Fruit fly (Drosophila melanogaster): Measurements from ENCODE around the gene CG5653.

CG5653 gene

DNA sequence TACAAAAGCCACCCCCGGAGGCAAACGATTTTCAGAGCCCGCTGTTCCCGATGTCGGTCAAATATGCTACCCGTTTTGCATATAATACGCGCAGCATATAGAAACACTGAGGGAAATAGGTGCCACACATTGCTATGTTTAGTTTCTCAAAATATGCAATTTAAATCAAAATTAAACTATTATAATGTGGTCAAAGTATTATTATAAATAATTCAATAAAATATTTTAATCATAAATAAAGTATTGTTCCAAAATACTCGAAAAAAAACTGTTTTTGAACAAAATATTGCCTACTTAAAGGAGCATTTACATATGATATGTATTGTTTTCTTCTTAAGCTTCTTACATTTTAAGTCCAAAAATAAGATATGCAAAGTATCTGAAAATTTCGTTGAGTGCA lies 15.2 kb downstream of the CG5653 start:
- TF ChIP-seq Oli (tag; optimal IDR thresholded peaks at IDR 0.05): peak; percentile 72
- no peak for TF ChIP-seq CG30431 (GFP tag; optimal IDR thresholded peaks at IDR 0.05)
- no peak for TF ChIP-seq Stat92E (GFP tag; optimal IDR thresholded peaks at IDR 0.05)
- no peak for TF ChIP-seq lov (optimal IDR thresholded peaks at IDR 0.05)
- no peak for TF ChIP-seq lov (GFP tag; IDR thresholded peaks at IDR 0.05)
- TF ChIP-seq sd (tag; optimal IDR thresholded peaks at IDR 0.05): peak; percentile 2
- TF ChIP-seq CG17568 (GFP tag; optimal IDR thresholded peaks at IDR 0.05): no peak
- no peak for TF ChIP-seq Camta (GFP tag; optimal IDR thresholded peaks at IDR 0.05)
- no peak for TF ChIP-seq ab (GFP tag; optimal IDR thresholded peaks at IDR 0.05)
- no peak for TF ChIP-seq CG7928 (GFP tag; optimal IDR thresholded peaks at IDR 0.05)
- TF ChIP-seq CG1233 (GFP tag; optimal IDR thresholded peaks at IDR 0.05): no peak
- no peak for TF ChIP-seq pzg (GFP tag; optimal IDR thresholded peaks at IDR 0.05)
- TF ChIP-seq CG7556 (GFP tag; optimal IDR thresholded peaks at IDR 0.05): peak; percentile 74
- peak; percentile 31 for TF ChIP-seq Xbp1 (GFP tag; optimal IDR thresholded peaks at IDR 0.05)
- TF ChIP-seq CG2712 (tag; optimal IDR thresholded peaks at IDR 0.05): peak; percentile 76
- no peak for TF ChIP-seq CG16779 (GFP tag; IDR thresholded peaks at IDR 0.05)
- TF ChIP-seq CG5953 (GFP tag; IDR thresholded peaks at IDR 0.05): no peak
- no peak for TF ChIP-seq CG31365 (tag; optimal IDR thresholded peaks at IDR 0.05)
- no peak for TF ChIP-seq wdn (GFP tag; IDR thresholded peaks at IDR 0.05)
- no peak for TF ChIP-seq Myb (GFP tag; optimal IDR thresholded peaks at IDR 0.05)
- peak; percentile 24 for TF ChIP-seq HHEX (GFP tag; optimal IDR thresholded peaks at IDR 0.05)
- TF ChIP-seq chn (GFP tag; optimal IDR thresholded peaks at IDR 0.05): no peak
- TF ChIP-seq Asciz (GFP tag; optimal IDR thresholded peaks at IDR 0.05): peak; percentile 41
- no peak for TF ChIP-seq Dbx (GFP tag; IDR thresholded peaks at IDR 0.05)
- no peak for TF ChIP-seq hb (GFP tag; IDR thresholded peaks at IDR 0.05; ENCODE audit: partially characterized antibody)
- no peak for TF ChIP-seq chm (GFP tag; IDR thresholded peaks at IDR 0.05)
- peak; percentile 8 for TF ChIP-seq tin (GFP tag; optimal IDR thresholded peaks at IDR 0.05)
- no peak for TF ChIP-seq br (optimal IDR thresholded peaks at IDR 0.05)
- no peak for TF ChIP-seq gt (GFP tag; IDR thresholded peaks at IDR 0.05)
- peak; percentile 12 for TF ChIP-seq BtbVII (GFP tag; optimal IDR thresholded peaks at IDR 0.05)
- TF ChIP-seq CG4730 (GFP tag; IDR thresholded peaks at IDR 0.05): no peak
- TF ChIP-seq Awh (GFP tag; IDR thresholded peaks at IDR 0.05): no peak
- TF ChIP-seq so (GFP tag; IDR thresholded peaks at IDR 0.05): no peak
- TF ChIP-seq sc (optimal IDR thresholded peaks at IDR 0.05): no peak
- no peak for TF ChIP-seq sc (GFP tag; optimal IDR thresholded peaks at IDR 0.05)
- no peak for TF ChIP-seq Oaz (GFP tag; IDR thresholded peaks at IDR 0.05)
- TF ChIP-seq ind (GFP tag; optimal IDR thresholded peaks at IDR 0.05): peak; percentile 57
- TF ChIP-seq Nf-YB (GFP tag; optimal IDR thresholded peaks at IDR 0.05): peak; percentile 26
- TF ChIP-seq oc (tag; optimal IDR thresholded peaks at IDR 0.05): no peak
- TF ChIP-seq Gug (GFP tag; IDR thresholded peaks at IDR 0.05): no peak
- no peak for TF ChIP-seq HmgZ (tag; optimal IDR thresholded peaks at IDR 0.05)
- no peak for TF ChIP-seq gsb (GFP tag; IDR thresholded peaks at IDR 0.05)
- TF ChIP-seq CG32772 (GFP tag; IDR thresholded peaks at IDR 0.05): 0 out of 2 replicates have a peak, but pooled peaks have one; percentile 26
- TF ChIP-seq CrebB (tag; optimal IDR thresholded peaks at IDR 0.05): no peak
- peak; percentile 57 for TF ChIP-seq CG13894 (tag; optimal IDR thresholded peaks at IDR 0.05)
- no peak for TF ChIP-seq CG8478 (optimal IDR thresholded peaks at IDR 0.05)
- peak; percentile 25 for TF ChIP-seq CG10462 (GFP tag; optimal IDR thresholded peaks at IDR 0.05)
- no peak for TF ChIP-seq ssp (GFP tag; IDR thresholded peaks at IDR 0.05)
- peak; percentile 70 for TF ChIP-seq grau (tag; optimal IDR thresholded peaks at IDR 0.05)
- peak; percentile 15 for TF ChIP-seq CG1529 (GFP tag; optimal IDR thresholded peaks at IDR 0.05)
- no peak for TF ChIP-seq CG3407 (GFP tag; optimal IDR thresholded peaks at IDR 0.05)
- no peak for TF ChIP-seq CTCF (GFP tag; optimal IDR thresholded peaks at IDR 0.05)
- TF ChIP-seq shn (GFP tag; optimal IDR thresholded peaks at IDR 0.05): no peak
- TF ChIP-seq unc-4 (GFP tag; IDR thresholded peaks at IDR 0.05; ENCODE audit: partially characterized antibody): no peak
